Worm (Caenorhabditis elegans) whole organism, midembryonic: ENCODE data around the gene ggtb-1.

Experiments used
- klf-2 ChIP-seq: fragments of 200-800 bp; sonication (Bioruptor generic); conservative IDR thresholded peaks from 2 replicates; pipeline ENCODE4 v1.3.6; 2022; ENCODE audit warnings: missing genetic modification reagents, missing genetic modification characterization, missing compliant biosample characterization
- med-1 ChIP-seq: sonication (generic microtip); optimal IDR thresholded peaks from 2 replicates; lab custom pipeline; 2017; ENCODE audit warnings: missing genetic modification characterization, mild to moderate bottlenecking, missing compliant biosample characterization, antibody characterized with exemption, missing genetic modification reagents; ENCODE audit not compliant: insufficient read depth
- ref-1 ChIP-seq: fragments of 200-800 bp; sonication (Bioruptor generic); conservative IDR thresholded peaks from 2 replicates; pipeline ENCODE4 v1.3.6; 2022; ENCODE audit warnings: missing genetic modification reagents, missing genetic modification characterization, missing compliant biosample characterization
- ztf-23 ChIP-seq: fragments of 200-800 bp; sonication (Bioruptor generic); IDR thresholded peaks from 2 replicates; pipeline ENCODE4 v1.3.6; 2022; ENCODE audit warnings: missing genetic modification reagents, missing genetic modification characterization, missing compliant biosample characterization

DNA sequence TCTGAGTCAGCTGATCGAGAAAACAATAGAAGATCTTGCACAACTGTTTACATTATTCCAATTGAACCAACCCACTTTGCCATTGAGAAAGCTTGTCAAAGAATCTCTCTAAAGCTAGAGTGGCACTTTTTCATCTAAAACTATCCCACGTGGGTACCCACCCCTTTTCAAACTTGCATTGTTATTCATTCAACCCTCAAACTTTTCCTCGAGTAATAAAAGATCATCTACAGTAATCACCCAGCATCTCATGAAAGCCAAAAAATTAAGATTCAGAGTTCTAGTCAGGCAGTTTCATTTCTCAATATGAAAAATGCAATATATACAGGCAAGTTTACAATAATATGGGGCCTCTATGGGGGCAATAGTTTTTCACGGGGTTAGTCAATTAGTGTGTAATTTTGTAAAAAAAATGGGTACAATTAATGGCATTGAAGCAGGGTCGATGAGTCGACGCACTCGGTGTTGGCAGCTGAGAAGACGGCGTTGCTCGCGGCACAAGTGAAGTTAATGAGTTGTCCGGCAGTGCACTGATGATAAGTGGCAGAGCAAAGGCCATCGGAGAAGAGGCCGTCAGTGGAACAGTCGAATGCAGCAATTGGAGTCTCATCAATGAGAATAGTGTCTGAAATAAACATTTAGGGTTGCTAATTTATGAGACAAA is 31.6 kb upstream of the ggtb-1 start:
- TF ChIP-seq med-1 (GFP tag; lab: Kevin White, UChicago), result no peak
- TF ChIP-seq ref-1, result no peak
- TF ChIP-seq ztf-23 (GFP tag; lab: Robert Waterston, UW), result no peak
- TF ChIP-seq klf-2 (GFP tag; lab: Robert Waterston, UW), result no peak
